Worm (Caenorhabditis elegans) whole organism, early embryonic: ENCODE results near the gene F01D5.2.

ENCODE experiments used
- ama-1 ChIP-seq: fragments of 150-350 bp; optimal IDR thresholded peaks from 2 replicates; lab custom pipeline; 2014
- tbx-11 ChIP-seq: fragments of 200-800 bp; sonication (Bioruptor generic); IDR thresholded peaks from 2 replicates; pipeline ENCODE4 v1.3.6; 2022; ENCODE audit warnings: missing genetic modification characterization, missing compliant biosample characterization

DNA sequence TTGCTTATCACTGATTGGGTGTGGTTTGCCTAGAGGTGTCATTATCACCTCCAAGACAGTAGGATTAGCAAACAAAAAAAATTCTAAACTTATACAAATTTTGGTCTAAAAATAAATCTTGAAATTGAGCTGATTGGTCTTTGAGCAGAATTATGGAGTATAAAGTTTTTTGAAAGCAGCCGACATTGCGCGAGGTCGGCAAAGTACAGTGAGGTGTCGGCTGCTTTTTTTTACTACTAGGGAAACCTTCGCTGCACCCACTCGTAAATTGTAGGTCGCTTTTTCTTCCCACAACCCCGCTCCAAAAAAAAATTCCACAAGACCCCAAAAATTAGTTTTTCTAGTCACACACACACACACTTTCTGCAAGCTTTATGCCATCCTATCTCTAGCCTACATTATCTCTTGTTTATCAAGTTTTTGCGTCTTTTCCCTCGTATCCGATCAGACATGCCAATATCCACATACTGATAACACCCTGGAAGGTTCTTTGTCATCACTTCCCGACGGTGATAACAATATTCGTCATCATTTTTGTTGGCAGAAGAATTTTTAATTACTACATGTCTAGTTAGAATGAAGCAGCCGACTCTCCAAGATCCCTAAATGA, 5.1 kb upstream of the F01D5.2 start:
- TF ChIP-seq ama-1 (no peak), tbx-11 (no peak)
